Worm (Caenorhabditis elegans): ENCODE results near the gene nlp-24.

nlp-24 gene

DNA sequence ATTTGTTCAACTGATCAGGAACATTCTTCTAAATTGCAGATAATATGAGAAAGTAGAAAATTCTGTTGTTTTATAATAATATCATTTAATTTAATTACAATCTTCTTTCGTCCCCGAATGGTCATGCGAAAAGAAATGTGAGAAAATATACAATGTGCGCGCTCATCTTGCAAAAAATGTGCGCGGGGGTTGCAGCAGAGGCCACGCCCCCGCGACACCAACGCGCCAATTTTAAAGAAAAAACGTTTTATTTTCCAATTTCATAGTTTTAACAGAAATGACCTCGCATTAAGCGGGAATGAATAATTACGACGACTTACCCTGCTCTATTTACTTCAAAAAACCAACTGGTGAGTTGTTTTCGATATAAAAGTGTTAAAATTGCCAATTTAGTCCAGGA, 5.7 kb upstream of the nlp-24 start, which contains the start of gene sas-5 (continued):
- TF ChIP-seq madf-6 (GFP tag; IDR thresholded peaks at IDR 0.05) = peak; percentile 93
- TF ChIP-seq F55B11.4 (tag; optimal IDR thresholded peaks at IDR 0.05; ENCODE audit: borderline replicate concordance, insufficient read depth) = no peak
- no peak for TF ChIP-seq ceh-79 (tag; optimal IDR thresholded peaks at IDR 0.05)
- TF ChIP-seq lsy-27 (tag; optimal IDR thresholded peaks at IDR 0.05; ENCODE audit: borderline replicate concordance, insufficient read depth) = no peak
- TF ChIP-seq aptf-3 (GFP tag; IDR thresholded peaks at IDR 0.05) = no peak
- TF ChIP-seq ztf-25 (GFP tag; IDR thresholded peaks at IDR 0.05) = 0 out of 2 replicates have a peak, but pooled peaks have one; percentile 37
- TF ChIP-seq cebp-2 (GFP tag; IDR thresholded peaks at IDR 0.05) = no peak
- no peak for TF ChIP-seq ztf-26 (tag; optimal IDR thresholded peaks at IDR 0.05)
- no peak for TF ChIP-seq egl-18 (GFP tag; IDR thresholded peaks at IDR 0.05)
- 0 out of 2 replicates have a peak, but pooled peaks have one; percentile 22 for TF ChIP-seq C17E4.6 (GFP tag; IDR thresholded peaks at IDR 0.05)
- TF ChIP-seq hlh-26 (GFP tag; conservative IDR thresholded peaks at IDR 0.05) = no peak
- no peak for TF ChIP-seq pha-4 (tag; optimal IDR thresholded peaks at IDR 0.05)
- TF ChIP-seq ekl-4 (GFP tag; IDR thresholded peaks at IDR 0.05) = peak; percentile 78
- no peak for TF ChIP-seq cebp-1 (GFP tag; IDR thresholded peaks at IDR 0.05)
- peak; percentile 66 for TF ChIP-seq cebp-1 (tag; optimal IDR thresholded peaks at IDR 0.05)
- no peak for TF ChIP-seq Y67H2A.10 (GFP tag; conservative IDR thresholded peaks at IDR 0.05)
- TF ChIP-seq rcor-1 (GFP tag; IDR thresholded peaks at IDR 0.05) = peak; percentile 77
- TF ChIP-seq pbrm-1 (GFP tag; IDR thresholded peaks at IDR 0.05) = peak; percentile 82
- peak; percentile 70 for TF ChIP-seq tlf-1 (GFP tag; optimal IDR thresholded peaks at IDR 0.05)
- TF ChIP-seq lin-35 (GFP tag; optimal IDR thresholded peaks at IDR 0.05) = peak; percentile 55 to 83 (median 71)
- peak; percentile 76 for TF ChIP-seq mcd-1 (GFP tag; IDR thresholded peaks at IDR 0.05)
- no peak for TF ChIP-seq snpc-4 (GFP tag; optimal IDR thresholded peaks at IDR 0.05)
- peak in 3 of 4 experiments; percentile 70 to 77 (median 76) for TF ChIP-seq snpc-4 (tag; optimal IDR thresholded peaks at IDR 0.05)
- TF ChIP-seq F23B12.7 (tag; optimal IDR thresholded peaks at IDR 0.05; ENCODE audit: insufficient read depth) = peak; percentile 78
- TF ChIP-seq atf-7 (tag; optimal IDR thresholded peaks at IDR 0.05) = peak; percentile 10
- TF ChIP-seq K12H6.12 (tag; optimal IDR thresholded peaks at IDR 0.05) = peak; percentile 18
- peak; percentile 27; the same call in 1 of the 2 replicates for TF ChIP-seq egrh-3 (GFP tag; IDR thresholded peaks at IDR 0.05)
- TF ChIP-seq attf-3 (GFP tag; conservative IDR thresholded peaks at IDR 0.05) = 0 out of 2 replicates have a peak, but pooled peaks have one; percentile 15
- no peak for TF ChIP-seq ztf-22 (GFP tag; optimal IDR thresholded peaks at IDR 0.05)

ce11 chrV:11613007-11613406, 3.2 kb upstream of the nlp-24 start, which contains the start of gene tag-290:
TSS of gene tag-290 (plus strand) at chrV:11613307.
- TF ChIP-seq nfya-1 (tag; optimal IDR thresholded peaks at IDR 0.05; ENCODE audit: borderline replicate concordance, insufficient read depth) (no peak), bed-1 (GFP tag; IDR thresholded peaks at IDR 0.05) (no peak), hmg-20 (GFP tag; IDR thresholded peaks at IDR 0.05) (no peak), attf-5 (GFP tag; optimal IDR thresholded peaks at IDR 0.05) (no peak), hrde-1 (tag; optimal IDR thresholded peaks at IDR 0.05; ENCODE audit: borderline replicate concordance) (no peak), somi-1 (GFP tag; optimal IDR thresholded peaks at IDR 0.05) (no peak), ztf-18 (tag; optimal IDR thresholded peaks at IDR 0.05) (no peak), lsl-1 (GFP tag; optimal IDR thresholded peaks at IDR 0.05) (no peak), lin-54 (GFP tag; optimal IDR thresholded peaks at IDR 0.05) (no peak), egl-18 (GFP tag; IDR thresholded peaks at IDR 0.05) (no peak), madf-6 (GFP tag; IDR thresholded peaks at IDR 0.05) (no peak), madf-3 (GFP tag; IDR thresholded peaks at IDR 0.05) (no peak), ZK185.1 (tag; optimal IDR thresholded peaks at IDR 0.05; ENCODE audit: poor library complexity, severe bottlenecking) (no peak), madf-8 (GFP tag; conservative IDR thresholded peaks at IDR 0.05) (no peak), mxl-1 (tag; optimal IDR thresholded peaks at IDR 0.05) (no peak), akir-1 (GFP tag; optimal IDR thresholded peaks at IDR 0.05) (no peak), B0035.1 (tag; optimal IDR thresholded peaks at IDR 0.05) (no peak)
